Worm (Caenorhabditis elegans): Measurements from ENCODE around the gene W09D10.5.

W09D10.5 gene

ce11 chrIII:10707461-10707860 is 3.9 kb downstream of the W09D10.5 start, which contains the start of gene mrpl-12:
TSS of gene mrpl-12 (plus strand) at chrIII:10707761.
- no peak for TF ChIP-seq F23B12.7 (tag; optimal IDR thresholded peaks at IDR 0.05; ENCODE audit: insufficient read depth)
- no peak for TF ChIP-seq lin-40 (tag; optimal IDR thresholded peaks at IDR 0.05)
- TF ChIP-seq C06A6.2 (GFP tag; conservative IDR thresholded peaks at IDR 0.05), result no peak
- no peak for TF ChIP-seq Y56A3A.18 (GFP tag; IDR thresholded peaks at IDR 0.05)
- no peak for TF ChIP-seq ztf-26 (tag; optimal IDR thresholded peaks at IDR 0.05)
- no peak for TF ChIP-seq hrde-1 (tag; optimal IDR thresholded peaks at IDR 0.05; ENCODE audit: borderline replicate concordance)
- TF ChIP-seq dpff-1 (tag; optimal IDR thresholded peaks at IDR 0.05), result no peak
- no peak for TF ChIP-seq atf-7 (tag; optimal IDR thresholded peaks at IDR 0.05)

- no peak for TF ChIP-seq egrh-3 (GFP tag; IDR thresholded peaks at IDR 0.05)
- TF ChIP-seq attf-6 (GFP tag; IDR thresholded peaks at IDR 0.05), result no peak
- TF ChIP-seq fkh-3 (tag; optimal IDR thresholded peaks at IDR 0.05), result no peak
- no peak for TF ChIP-seq rec-8 (tag; optimal IDR thresholded peaks at IDR 0.05)
- peak; percentile 77 for TF ChIP-seq attf-5 (GFP tag; optimal IDR thresholded peaks at IDR 0.05)
- TF ChIP-seq sptf-2 (GFP tag; optimal IDR thresholded peaks at IDR 0.05), result no peak
- no peak for TF ChIP-seq unc-130 (GFP tag; optimal IDR thresholded peaks at IDR 0.05)
- no peak for TF ChIP-seq F39B2.1 (GFP tag; IDR thresholded peaks at IDR 0.05)
- no peak for TF ChIP-seq nhr-90 (tag; optimal IDR thresholded peaks at IDR 0.05)
- TF ChIP-seq mcd-1 (GFP tag; IDR thresholded peaks at IDR 0.05), result peak; percentile 89
- peak; percentile 2 for TF ChIP-seq pha-4 (tag; optimal IDR thresholded peaks at IDR 0.05)
- no peak for TF ChIP-seq cebp-2 (GFP tag; IDR thresholded peaks at IDR 0.05)
- no peak for TF ChIP-seq F37B4.10 (GFP tag; IDR thresholded peaks at IDR 0.05)
- TF ChIP-seq lin-26 (GFP tag; IDR thresholded peaks at IDR 0.05), result no peak
- no peak for TF ChIP-seq F49E8.2 (tag; optimal IDR thresholded peaks at IDR 0.05; ENCODE audit: insufficient read depth)
- TF ChIP-seq Y53G8AR.9 (GFP tag; conservative IDR thresholded peaks at IDR 0.05), result peak; percentile 91
- TF ChIP-seq Y67H2A.10 (GFP tag; conservative IDR thresholded peaks at IDR 0.05), result no peak
- no peak for TF ChIP-seq Y53F4B.3 (GFP tag; IDR thresholded peaks at IDR 0.05)
- TF ChIP-seq F57A8.1 (GFP tag; optimal IDR thresholded peaks at IDR 0.05), result no peak
- TF ChIP-seq D2030.7 (GFP tag; IDR thresholded peaks at IDR 0.05), result peak; percentile 42; the same call in 1 of the 2 replicates
- no peak for TF ChIP-seq dpl-1 (GFP tag; optimal IDR thresholded peaks at IDR 0.05)
- TF ChIP-seq ztf-3 (GFP tag; optimal IDR thresholded peaks at IDR 0.05), result no peak
- no peak for TF ChIP-seq ceh-40 (GFP tag; IDR thresholded peaks at IDR 0.05)
- no peak for TF ChIP-seq B0261.1 (tag; optimal IDR thresholded peaks at IDR 0.05)
- peak; percentile 73 for TF ChIP-seq him-1 (tag; optimal IDR thresholded peaks at IDR 0.05)
- peak; percentile 75 for TF ChIP-seq ceh-100 (GFP tag; IDR thresholded peaks at IDR 0.05)
- peak; percentile 58 for TF ChIP-seq atf-7 (tag; optimal IDR thresholded peaks at IDR 0.05)
- TF ChIP-seq lsl-1 (GFP tag; optimal IDR thresholded peaks at IDR 0.05), result peak; percentile 71
- TF ChIP-seq nhr-80 (tag; optimal IDR thresholded peaks at IDR 0.05), result peak; percentile 70
- TF ChIP-seq F23B12.7 (tag; optimal IDR thresholded peaks at IDR 0.05; ENCODE audit: insufficient read depth), result peak; percentile 55
- TF ChIP-seq aptf-2 (GFP tag; conservative IDR thresholded peaks at IDR 0.05), result no peak
- no peak for TF ChIP-seq die-1 (tag; optimal IDR thresholded peaks at IDR 0.05)
- no peak for TF ChIP-seq sea-2 (GFP tag; IDR thresholded peaks at IDR 0.05)
- TF ChIP-seq snpc-4 (GFP tag; optimal IDR thresholded peaks at IDR 0.05), result no peak
- TF ChIP-seq snpc-4 (tag; optimal IDR thresholded peaks at IDR 0.05), result peak; percentile 40 to 59 (median 48)
- TF ChIP-seq madf-8 (GFP tag; conservative IDR thresholded peaks at IDR 0.05), result peak; percentile 40; the same call in 1 of the 2 replicates
- peak; percentile 43; the same call in 1 of the 2 replicates for TF ChIP-seq Y95B8A.8 (GFP tag; IDR thresholded peaks at IDR 0.05)
- peak; percentile 11; the same call in 1 of the 2 replicates for TF ChIP-seq lir-1 (GFP tag; conservative IDR thresholded peaks at IDR 0.05)
- no peak for TF ChIP-seq bed-1 (GFP tag; IDR thresholded peaks at IDR 0.05)
- TF ChIP-seq xnd-1 (tag; optimal IDR thresholded peaks at IDR 0.05), result peak; percentile 63
- TF ChIP-seq nhr-120 (GFP tag; IDR thresholded peaks at IDR 0.05), result no peak
Measured at ce11 chrIII:10706972-10707438, 4.3 kb downstream of the W09D10.5 start, which contains the start of the genes Y39A1A.21 and Y39A1A.22. TSS of gene Y39A1A.21 (minus strand) at chrIII:10707022. TSS of gene Y39A1A.22 (minus strand) at chrIII:10707028.

Measured in whole organism, young adult.